Fruit fly (Drosophila melanogaster): ENCODE measurements around the gene VhaM9.7-a.

DNA sequence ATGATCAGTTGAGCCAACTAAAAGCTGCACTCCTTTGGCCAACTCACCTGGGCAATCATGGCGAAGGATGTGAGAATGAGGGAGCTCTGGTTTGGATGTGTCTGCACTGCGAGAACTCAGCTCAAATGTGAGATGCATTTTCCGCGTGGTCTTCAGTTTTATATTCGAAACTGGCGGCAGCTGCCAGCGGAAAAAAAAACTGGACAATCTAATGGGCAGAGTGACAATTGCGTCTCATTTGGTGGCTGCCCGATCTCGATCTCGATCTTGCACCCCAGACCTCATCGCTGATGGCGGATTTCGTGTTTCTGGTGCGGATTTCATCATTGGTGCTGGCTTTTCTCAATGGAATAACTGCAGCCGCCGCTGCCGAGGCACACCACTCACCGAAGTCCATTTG is 49.7 kb upstream of the VhaM9.7-a start, which contains the start of gene Cpr64Ac:
- no peak for TF ChIP-seq CG32006 (GFP tag; optimal IDR thresholded peaks at IDR 0.05)
- no peak for TF ChIP-seq CG6854 (GFP tag; optimal IDR thresholded peaks at IDR 0.05)
- TF ChIP-seq CG11762 (GFP tag; optimal IDR thresholded peaks at IDR 0.05; ENCODE audit: insufficient read depth) = no peak

Measured in whole organism, prepupa.